Worm (Caenorhabditis elegans) whole organism, young adult: Measurements from ENCODE around the gene Y113G7A.16.

Experiments
- T07F8.4 ChIP-seq: sonication (generic microtip); optimal IDR thresholded peaks from 2 replicates; lab custom pipeline; 2016; ENCODE audit warnings: mild to moderate bottlenecking, missing genetic modification characterization, moderate library complexity, missing compliant biosample characterization
- Y67H2A.10 ChIP-seq: fragments of 200-800 bp; sonication (Bioruptor generic); conservative IDR thresholded peaks from 2 replicates; pipeline ENCODE4 v1.3.6; 2022; ENCODE audit warnings: missing genetic modification reagents, missing genetic modification characterization, missing compliant biosample characterization
- snpc-4 ChIP-seq, 5 experiments: fragments of 150-350 bp in 1 of 5; sonication (generic microtip) in 4 of 5; optimal IDR thresholded peaks; 2 replicates each; lab custom pipeline; 2014 to 2018; ENCODE audit warnings: missing genetic modification characterization in 5 of 5, missing biosample characterization in 3 of 5, antibody characterized with exemption in 2 of 5, mild to moderate bottlenecking in 2 of 5, missing compliant biosample characterization in 2 of 5, missing genotype in 2 of 5, moderate library complexity in 2 of 5, missing genetic modification reagents in 1 of 5
- zim-3 ChIP-seq: sonication (generic microtip); optimal IDR thresholded peaks from 2 replicates; lab custom pipeline; 2017; ENCODE audit warnings: mild to moderate bottlenecking, missing genetic modification characterization, moderate library complexity, missing compliant biosample characterization

DNA sequence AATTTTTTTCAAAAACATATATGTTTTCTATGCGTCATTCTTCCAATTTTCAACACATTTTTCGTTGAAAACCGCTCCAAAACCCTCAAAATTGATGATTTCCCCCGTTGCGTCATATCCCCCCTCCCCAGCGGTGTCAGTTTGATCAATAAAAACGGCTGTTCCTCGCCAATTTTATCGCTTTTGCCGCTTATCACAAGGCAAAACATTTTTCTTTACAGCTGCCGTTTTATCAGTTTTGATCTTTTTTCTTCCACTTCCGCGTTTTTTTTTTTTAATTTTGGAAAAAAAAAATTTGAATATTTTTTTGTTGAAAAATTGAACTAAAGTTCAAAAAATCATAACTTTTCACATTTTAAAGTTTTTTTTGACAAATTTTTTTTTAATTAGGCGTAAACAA is 26.2 kb upstream of the Y113G7A.16 start:
- TF ChIP-seq zim-3 (tag; lab: Kevin White, UChicago) (no peak), T07F8.4 (tag; lab: Kevin White, UChicago) (no peak), Y67H2A.10 (GFP tag; lab: Robert Waterston, UW) (no peak), snpc-4 (GFP tag; optimal IDR thresholded peaks at IDR 0.05; lab: Kevin White, UChicago) (no peak), snpc-4 (tag; optimal IDR thresholded peaks at IDR 0.05; lab: Kevin White, UChicago) (no peak)
